Fruit fly (Drosophila melanogaster): Measurements from ENCODE around the gene CG8773.
A peak's percentile ranks its signal among the peaks of the same experiment; 100 is the strongest.

Gene CG8773

DNA sequence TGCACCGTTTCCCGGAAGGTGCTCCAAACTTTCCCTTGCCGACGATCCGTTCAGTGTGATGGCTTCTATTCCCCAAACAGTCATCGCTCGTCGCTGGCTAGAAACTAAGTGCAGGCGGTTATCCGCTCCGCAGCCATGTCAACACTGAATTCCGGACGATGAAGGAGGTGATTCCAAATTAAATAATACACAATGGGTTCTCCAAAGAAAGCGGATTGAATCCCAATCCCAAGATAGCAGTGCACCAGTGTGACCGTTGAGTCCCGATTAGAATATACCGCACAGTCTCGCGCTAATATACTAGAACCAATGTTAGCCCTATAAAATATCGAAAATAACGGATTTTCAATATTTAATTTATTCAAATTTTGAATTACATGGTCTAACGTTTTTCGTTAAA is 22.8 kb upstream of the CG8773 start, which contains the start of gene TBC1D5:
Gene TBC1D5 (minus strand): TSS at position 254 of the 400 bp plus-strand sequence.
- no peak for TF ChIP-seq CG4318 (GFP tag; optimal IDR thresholded peaks at IDR 0.05)
- TF ChIP-seq svp (GFP tag): peak; percentile 63
- no peak for TF ChIP-seq spab (GFP tag; optimal IDR thresholded peaks at IDR 0.05)
- TF ChIP-seq Sox14 (GFP tag; optimal IDR thresholded peaks at IDR 0.05): peak; percentile 8
- no peak for TF ChIP-seq CG31627 (GFP tag; optimal IDR thresholded peaks at IDR 0.05)
- TF ChIP-seq CG15336 (GFP tag; IDR thresholded peaks at IDR 0.05): no peak
- TF ChIP-seq Hr4 (GFP tag; optimal IDR thresholded peaks at IDR 0.05): no peak
- peak; percentile 14 for TF ChIP-seq CG6854 (GFP tag; optimal IDR thresholded peaks at IDR 0.05)
- TF ChIP-seq Eip78C (GFP tag): peak; percentile 69
- no peak for TF ChIP-seq CG7368 (GFP tag; optimal IDR thresholded peaks at IDR 0.05)
- no peak for TF ChIP-seq acj6 (GFP tag; optimal IDR thresholded peaks at IDR 0.05)

- TF ChIP-seq CG10631 (GFP tag; optimal IDR thresholded peaks at IDR 0.05) (no peak), CG6792 (GFP tag; optimal IDR thresholded peaks at IDR 0.05) (no peak), Smox (GFP tag; optimal IDR thresholded peaks at IDR 0.05) (no peak), fd59A (GFP tag; optimal IDR thresholded peaks at IDR 0.05) (no peak), Blimp-1 (GFP tag; optimal IDR thresholded peaks at IDR 0.05) (no peak), Eip93F (GFP tag; optimal IDR thresholded peaks at IDR 0.05) (no peak), ss (GFP tag; optimal IDR thresholded peaks at IDR 0.05) (no peak)
Observed at dm6 chr3R:13273462-13273861, 21.1 kb upstream of the CG8773 start.

- TF ChIP-seq Hr38 (GFP tag; optimal IDR thresholded peaks at IDR 0.05): no peak
Observed at dm6 chr3R:13274257-13274796, 20.2 kb upstream of the CG8773 start.

dm6 chr3R:13275473-13275872 is 19.1 kb upstream of the CG8773 start:
- TF ChIP-seq svp (GFP tag) (peak; percentile 74), CG11902 (GFP tag; optimal IDR thresholded peaks at IDR 0.05) (no peak), CG10631 (GFP tag; optimal IDR thresholded peaks at IDR 0.05) (no peak)

dm6 chr3R:13279419-13279818 is 15.1 kb upstream of the CG8773 start, which contains the start of gene CG8630:
Gene CG8630 (plus strand): TSS chr3R:13279721.
- TF ChIP-seq Sox15 (GFP tag; optimal IDR thresholded peaks at IDR 0.05): no peak
- TF ChIP-seq fkh (GFP tag; optimal IDR thresholded peaks at IDR 0.05): no peak
- no peak for TF ChIP-seq CG11902 (GFP tag; optimal IDR thresholded peaks at IDR 0.05)
- no peak for TF ChIP-seq lz (GFP tag; optimal IDR thresholded peaks at IDR 0.05)
- TF ChIP-seq Eip78C (GFP tag): no peak
- no peak for TF ChIP-seq Hr39 (GFP tag; optimal IDR thresholded peaks at IDR 0.05)
- TF ChIP-seq fd85E (GFP tag; optimal IDR thresholded peaks at IDR 0.05): no peak
- no peak for TF ChIP-seq CG6276 (GFP tag; optimal IDR thresholded peaks at IDR 0.05)
- no peak for TF ChIP-seq CG16779 (tag; optimal IDR thresholded peaks at IDR 0.05)
- TF ChIP-seq Eip93F (GFP tag; optimal IDR thresholded peaks at IDR 0.05): no peak

- TF ChIP-seq fd59A (GFP tag; optimal IDR thresholded peaks at IDR 0.05): no peak
- TF ChIP-seq CG6792 (GFP tag; optimal IDR thresholded peaks at IDR 0.05): no peak
- TF ChIP-seq lz (GFP tag; optimal IDR thresholded peaks at IDR 0.05): no peak
- no peak for TF ChIP-seq Eip75B (GFP tag; optimal IDR thresholded peaks at IDR 0.05)
- no peak for TF ChIP-seq CG6163 (GFP tag; IDR thresholded peaks at IDR 0.05)
- TF ChIP-seq svp (GFP tag): no peak
- TF ChIP-seq Hr39 (GFP tag; optimal IDR thresholded peaks at IDR 0.05): no peak
- TF ChIP-seq ss (GFP tag; optimal IDR thresholded peaks at IDR 0.05): no peak
- TF ChIP-seq CG15336 (GFP tag; IDR thresholded peaks at IDR 0.05): no peak
Observed at dm6 chr3R:13285110-13285509, 9.4 kb upstream of the CG8773 start.

- TF ChIP-seq lz (GFP tag; optimal IDR thresholded peaks at IDR 0.05) (no peak), Eip93F (GFP tag; optimal IDR thresholded peaks at IDR 0.05) (no peak), svp (GFP tag) (no peak), CG11294 (GFP tag; IDR thresholded peaks at IDR 0.05) (no peak), spab (GFP tag; optimal IDR thresholded peaks at IDR 0.05) (no peak), CG7368 (GFP tag; optimal IDR thresholded peaks at IDR 0.05) (no peak), CG9139 (GFP tag; optimal IDR thresholded peaks at IDR 0.05) (no peak), CG15336 (GFP tag; IDR thresholded peaks at IDR 0.05) (no peak), Gug (GFP tag; IDR thresholded peaks at IDR 0.05) (no peak), eg (GFP tag; IDR thresholded peaks at IDR 0.05) (no peak), CG34406 (GFP tag; optimal IDR thresholded peaks at IDR 0.05) (no peak), CG6163 (GFP tag; IDR thresholded peaks at IDR 0.05) (no peak), CG6808 (GFP tag; optimal IDR thresholded peaks at IDR 0.05) (no peak), pdm3 (GFP tag; optimal IDR thresholded peaks at IDR 0.05) (no peak), CG3032 (tag; optimal IDR thresholded peaks at IDR 0.05) (no peak), CG10669 (GFP tag; optimal IDR thresholded peaks at IDR 0.05) (no peak)
Observed at dm6 chr3R:13286118-13286579, 8.4 kb upstream of the CG8773 start, which contains the start of gene CG15888. Gene CG15888 (minus strand): TSS chr3R:13286529.

All from whole organism, prepupa.